Worm (Caenorhabditis elegans): ENCODE data around the gene C34D10.1.
A peak's percentile ranks its signal among the peaks of the same experiment; 100 is the strongest.

The C34D10.1 gene

ce11 chrX:7990282-7990681 lies 39.0 kb upstream of the C34D10.1 start:
- no peak for TF ChIP-seq lin-39 (tag; optimal IDR thresholded peaks at IDR 0.05)
- TF ChIP-seq R02D3.7 (tag; optimal IDR thresholded peaks at IDR 0.05) = no peak
- no peak for TF ChIP-seq zfp-2 (tag; optimal IDR thresholded peaks at IDR 0.05)
- TF ChIP-seq ZK337.2 (GFP tag; IDR thresholded peaks at IDR 0.05) = no peak
- TF ChIP-seq ceh-44 (GFP tag; IDR thresholded peaks at IDR 0.05) = no peak
- no peak for TF ChIP-seq lsy-2 (tag; optimal IDR thresholded peaks at IDR 0.05)
- peak; percentile 76 for TF ChIP-seq nhr-10 (tag; optimal IDR thresholded peaks at IDR 0.05)
- TF ChIP-seq egl-43 (GFP tag; IDR thresholded peaks at IDR 0.05) = no peak
- no peak for TF ChIP-seq hif-1 (tag; optimal IDR thresholded peaks at IDR 0.05)
- no peak for TF ChIP-seq aly-2 (tag; optimal IDR thresholded peaks at IDR 0.05)
- no peak for TF ChIP-seq zag-1 (tag; optimal IDR thresholded peaks at IDR 0.05)
- TF ChIP-seq zip-11 (GFP tag; IDR thresholded peaks at IDR 0.05) = no peak
- TF ChIP-seq ceh-28 (tag; optimal IDR thresholded peaks at IDR 0.05) = no peak
- no peak for TF ChIP-seq nhr-11 (tag; optimal IDR thresholded peaks at IDR 0.05)
- TF ChIP-seq lin-1 (GFP tag; IDR thresholded peaks at IDR 0.05) = no peak
- TF ChIP-seq hmg-1.1 (GFP tag; IDR thresholded peaks at IDR 0.05) = no peak
- no peak for TF ChIP-seq pha-4 (GFP tag; IDR thresholded peaks at IDR 0.05)
- no peak for TF ChIP-seq pha-4 (tag; optimal IDR thresholded peaks at IDR 0.05)
- TF ChIP-seq T26A8.4 (GFP tag; IDR thresholded peaks at IDR 0.05) = no peak
- no peak for TF ChIP-seq Y105C5A.15 (GFP tag; IDR thresholded peaks at IDR 0.05)
- no peak for TF ChIP-seq madf-9 (GFP tag; conservative IDR thresholded peaks at IDR 0.05)
- TF ChIP-seq attf-4 (tag; optimal IDR thresholded peaks at IDR 0.05) = no peak
- TF ChIP-seq nhr-237 (tag; optimal IDR thresholded peaks at IDR 0.05) = no peak
- TF ChIP-seq dve-1 (tag; optimal IDR thresholded peaks at IDR 0.05; ENCODE audit: insufficient read depth) = no peak
- no peak for TF ChIP-seq F37D6.2 (tag; optimal IDR thresholded peaks at IDR 0.05)
- no peak for TF ChIP-seq zip-2 (tag; optimal IDR thresholded peaks at IDR 0.05)
- no peak for TF ChIP-seq nhr-6 (tag; optimal IDR thresholded peaks at IDR 0.05)
- no peak for TF ChIP-seq mxl-2 (GFP tag; conservative IDR thresholded peaks at IDR 0.05)
- TF ChIP-seq nhr-41 (GFP tag; IDR thresholded peaks at IDR 0.05) = no peak
- no peak for TF ChIP-seq lir-3 (tag; optimal IDR thresholded peaks at IDR 0.05)
- TF ChIP-seq pqm-1 (tag; optimal IDR thresholded peaks at IDR 0.05) = no peak
- no peak for TF ChIP-seq daf-8 (GFP tag; IDR thresholded peaks at IDR 0.05)
- TF ChIP-seq F10B5.3 (tag; optimal IDR thresholded peaks at IDR 0.05) = no peak
- TF ChIP-seq vab-7 (GFP tag; IDR thresholded peaks at IDR 0.05) = no peak
- TF ChIP-seq Y48G9A.11 (GFP tag; IDR thresholded peaks at IDR 0.05) = no peak
- no peak for TF ChIP-seq ceh-82 (tag; optimal IDR thresholded peaks at IDR 0.05)
- TF ChIP-seq lim-7 (GFP tag; IDR thresholded peaks at IDR 0.05) = no peak
- no peak for TF ChIP-seq daf-19 (GFP tag; conservative IDR thresholded peaks at IDR 0.05)
- no peak for TF ChIP-seq duxl-1 (tag; optimal IDR thresholded peaks at IDR 0.05; ENCODE audit: poor library complexity)
- peak; percentile 52 for TF ChIP-seq aha-1 (tag)
- peak; percentile 21 for TF ChIP-seq mep-1 (tag; optimal IDR thresholded peaks at IDR 0.05)
- TF ChIP-seq unc-130 (GFP tag; optimal IDR thresholded peaks at IDR 0.05) = no peak
- TF ChIP-seq fkh-10 (GFP tag; optimal IDR thresholded peaks at IDR 0.05) = no peak
- no peak for TF ChIP-seq T20F7.1 (GFP tag; optimal IDR thresholded peaks at IDR 0.05)
- TF ChIP-seq ama-1 (optimal IDR thresholded peaks at IDR 0.05) = no peak
- TF ChIP-seq arid-1 (GFP tag; conservative IDR thresholded peaks at IDR 0.05) = no peak
- TF ChIP-seq hlh-30 (tag; optimal IDR thresholded peaks at IDR 0.05; ENCODE audit: insufficient read depth) = peak; percentile 20
- no peak for TF ChIP-seq ceh-20 (GFP tag; IDR thresholded peaks at IDR 0.05)
- TF ChIP-seq ZK546.5 (tag; optimal IDR thresholded peaks at IDR 0.05) = no peak
- no peak for TF ChIP-seq nhr-42 (GFP tag; IDR thresholded peaks at IDR 0.05)
- TF ChIP-seq nhr-25 (tag; optimal IDR thresholded peaks at IDR 0.05; ENCODE audit: borderline replicate concordance, insufficient read depth) = peak; percentile 35
- no peak for TF ChIP-seq tra-1 (GFP tag; IDR thresholded peaks at IDR 0.05)
- TF ChIP-seq D1046.2 (GFP tag; IDR thresholded peaks at IDR 0.05) = no peak
